Fruit fly (Drosophila melanogaster) whole organism, embryonic: Measurements from ENCODE around the gene CG13258.

ENCODE experiments used
- Abd-B ChIP-seq: fragments of 200-800 bp; sonication (Bioruptor generic); optimal IDR thresholded peaks from 2 replicates; lab custom pipeline; 2018; ENCODE audit warnings: missing biosample characterization, mild to moderate bottlenecking, missing genetic modification characterization, moderate library complexity
- Blimp-1 ChIP-seq: fragments of 200-800 bp; sonication (Bioruptor generic); optimal IDR thresholded peaks from 3 replicates; lab custom pipeline; 2018; ENCODE audit warnings: missing biosample characterization, missing genetic modification characterization, mild to moderate bottlenecking, moderate library complexity, missing genetic modification reagents
- CG10565 ChIP-seq: fragments of 200-800 bp; sonication (Bioruptor generic); optimal IDR thresholded peaks from 3 replicates; lab custom pipeline; 2016; ENCODE audit warnings: missing biosample characterization, mild to moderate bottlenecking, missing genetic modification characterization
- CG11695 ChIP-seq: fragments of 200-800 bp; sonication (Bioruptor generic); IDR thresholded peaks from 3 replicates; pipeline ENCODE4 v1.3.6; 2022; ENCODE audit warnings: missing biosample characterization, missing genetic modification characterization
- CG11696 ChIP-seq: fragments of 200-800 bp; sonication (Bioruptor generic); IDR thresholded peaks from 2 replicates; pipeline ENCODE4 v1.3.6; 2022; ENCODE audit warnings: missing biosample characterization, missing genetic modification characterization
- CG12155 ChIP-seq: fragments of 200-800 bp; sonication (Bioruptor generic); optimal IDR thresholded peaks from 3 replicates; lab custom pipeline; 2016; ENCODE audit warnings: missing biosample characterization, missing genetic modification characterization
- CG12219 ChIP-seq: fragments of 200-800 bp; sonication (Bioruptor generic); optimal IDR thresholded peaks from 3 replicates; lab custom pipeline; 2018; ENCODE audit warnings: missing biosample characterization, mild to moderate bottlenecking, missing genetic modification characterization
- CG12744 ChIP-seq: fragments of 200-800 bp; sonication (Bioruptor generic); optimal IDR thresholded peaks from 2 replicates; lab custom pipeline; 2016; ENCODE audit warnings: missing biosample characterization, missing genetic modification characterization
- CG16813 ChIP-seq: fragments of 200-800 bp; sonication (Bioruptor generic); IDR thresholded peaks from 3 replicates; pipeline ENCODE4 v1.3.6; 2022; ENCODE audit warnings: missing biosample characterization, missing genetic modification characterization; ENCODE audit not compliant: partially characterized antibody
- CG17802 ChIP-seq: fragments of 200-800 bp; sonication (Bioruptor generic); optimal IDR thresholded peaks from 2 replicates; lab custom pipeline; 2018; ENCODE audit warnings: missing biosample characterization, mild to moderate bottlenecking, missing genetic modification characterization, moderate library complexity
- CG18619 ChIP-seq: fragments of 200-800 bp; sonication (Bioruptor generic); optimal IDR thresholded peaks from 3 replicates; lab custom pipeline; 2017; ENCODE audit warnings: missing biosample characterization, mild to moderate bottlenecking, missing genetic modification characterization
- CG3995 ChIP-seq: fragments of 200-800 bp; sonication (Bioruptor generic); optimal IDR thresholded peaks from 3 replicates; lab custom pipeline; 2016; ENCODE audit warnings: missing biosample characterization, missing genetic modification characterization
- CG4854 ChIP-seq: fragments of 200-800 bp; sonication (Bioruptor generic); optimal IDR thresholded peaks from 2 replicates; lab custom pipeline; 2016; ENCODE audit warnings: missing biosample characterization, missing genetic modification characterization, inconsistent platforms
- CG5953 ChIP-seq: fragments of 200-800 bp; sonication (Bioruptor generic); IDR thresholded peaks from 2 replicates; pipeline ENCODE4 v1.3.6; 2022; ENCODE audit warnings: missing biosample characterization, missing genetic modification characterization
- CG6683 ChIP-seq: fragments of 200-800 bp; sonication (Bioruptor generic); optimal IDR thresholded peaks from 2 replicates; lab custom pipeline; 2017; ENCODE audit warnings: missing biosample characterization, mild to moderate bottlenecking, missing genetic modification characterization, missing genetic modification reagents
- CG7987 ChIP-seq: fragments of 200-800 bp; sonication (Bioruptor generic); optimal IDR thresholded peaks from 2 replicates; lab custom pipeline; 2018; ENCODE audit warnings: missing biosample characterization, mild to moderate bottlenecking, missing genetic modification characterization, moderate library complexity
- CG8290 ChIP-seq, 3 experiments: fragments of 200-800 bp; sonication (Bioruptor generic); optimal IDR thresholded peaks; 2 replicates each; lab custom pipeline; 2016 to 2019; ENCODE audit warnings: missing biosample characterization in 3 of 3, missing genetic modification characterization in 3 of 3, mild to moderate bottlenecking in 2 of 3, moderate library complexity in 1 of 3
- E2f2 ChIP-seq: fragments of 200-800 bp; sonication (Bioruptor generic); IDR thresholded peaks from 2 replicates; pipeline ENCODE4 v1.3.6; 2022; ENCODE audit warnings: missing biosample characterization, missing genetic modification characterization
- Hand ChIP-seq: fragments of 200-800 bp; sonication (Bioruptor generic); optimal IDR thresholded peaks from 2 replicates; lab custom pipeline; 2017; ENCODE audit warnings: mild to moderate bottlenecking, missing biosample characterization, missing genetic modification reagents, missing genetic modification characterization
- HmgZ ChIP-seq: fragments of 200-800 bp; sonication (Bioruptor generic); optimal IDR thresholded peaks from 2 replicates; lab custom pipeline; 2018; ENCODE audit warnings: missing biosample characterization, mild to moderate bottlenecking, missing genetic modification characterization
- Hr51 ChIP-seq, 2 experiments: fragments of 200-800 bp; sonication (Bioruptor generic); optimal IDR thresholded peaks; 2 replicates in 1 of 2; 3 replicates in 1 of 2; lab custom pipeline; 2016 to 2018; ENCODE audit warnings: missing biosample characterization in 2 of 2, missing genetic modification characterization in 2 of 2, mild to moderate bottlenecking in 1 of 2, moderate library complexity in 1 of 2
- Kr ChIP-seq: fragments of 200-800 bp; sonication (Bioruptor generic); optimal IDR thresholded peaks from 2 replicates; lab custom pipeline; 2017; ENCODE audit warnings: missing biosample characterization, mild to moderate bottlenecking, missing genetic modification characterization
- Mrtf ChIP-seq: fragments of 200-800 bp; sonication (Bioruptor generic); IDR thresholded peaks from 3 replicates; pipeline ENCODE4 v1.3.6; 2022; ENCODE audit warnings: missing biosample characterization, missing genetic modification characterization
- Nf-YB ChIP-seq: fragments of 200-800 bp; sonication (Bioruptor generic); optimal IDR thresholded peaks from 3 replicates; lab custom pipeline; 2019; ENCODE audit warnings: missing biosample characterization, mild to moderate bottlenecking, missing genetic modification characterization, moderate library complexity
- Vsx1 ChIP-seq: fragments of 200-800 bp; sonication (Bioruptor generic); optimal IDR thresholded peaks from 2 replicates; lab custom pipeline; 2017; ENCODE audit warnings: missing biosample characterization, mild to moderate bottlenecking, missing genetic modification characterization, missing genetic modification reagents
- Xbp1 ChIP-seq: fragments of 200-800 bp; sonication (Bioruptor generic); optimal IDR thresholded peaks from 3 replicates; lab custom pipeline; 2016; ENCODE audit warnings: missing biosample characterization, mild to moderate bottlenecking, missing genetic modification characterization
- al ChIP-seq: fragments of 200-800 bp; sonication (Bioruptor generic); IDR thresholded peaks from 2 replicates; pipeline ENCODE4 v1.3.6; 2022; ENCODE audit warnings: missing biosample characterization, missing genetic modification characterization
- amos ChIP-seq: fragments of 200-800 bp; sonication (Bioruptor generic); IDR thresholded peaks from 2 replicates; pipeline ENCODE4 v1.3.6; 2022; ENCODE audit warnings: missing biosample characterization, missing genetic modification characterization; ENCODE audit not compliant: partially characterized antibody
- corto ChIP-seq: fragments of 200-800 bp; sonication (Bioruptor generic); optimal IDR thresholded peaks from 2 replicates; lab custom pipeline; 2016; ENCODE audit warnings: missing biosample characterization, mild to moderate bottlenecking, missing genetic modification characterization, moderate library complexity
- fd64A ChIP-seq: fragments of 200-800 bp; sonication (Bioruptor generic); optimal IDR thresholded peaks from 3 replicates; lab custom pipeline; 2018; ENCODE audit warnings: missing biosample characterization, mild to moderate bottlenecking, missing genetic modification characterization
- fd96Cb ChIP-seq: fragments of 200-800 bp; sonication (Bioruptor generic); optimal IDR thresholded peaks from 2 replicates; lab custom pipeline; 2018; ENCODE audit warnings: missing biosample characterization, mild to moderate bottlenecking, missing genetic modification characterization, moderate library complexity
- gcm2 ChIP-seq: fragments of 200-800 bp; sonication (Bioruptor generic); optimal IDR thresholded peaks from 2 replicates; lab custom pipeline; 2016; ENCODE audit warnings: missing biosample characterization, missing genetic modification characterization
- grn ChIP-seq: fragments of 200-800 bp; sonication (Bioruptor generic); optimal IDR thresholded peaks from 3 replicates; lab custom pipeline; 2017; ENCODE audit warnings: missing biosample characterization, missing genetic modification characterization
- hb ChIP-seq: fragments of 200-800 bp; sonication (Bioruptor generic); IDR thresholded peaks from 3 replicates; pipeline ENCODE4 v1.3.6; 2022; ENCODE audit warnings: missing biosample characterization, missing genetic modification characterization; ENCODE audit not compliant: partially characterized antibody
- lilli ChIP-seq: fragments of 200-800 bp; sonication (Bioruptor generic); optimal IDR thresholded peaks from 3 replicates; lab custom pipeline; 2016; ENCODE audit warnings: missing biosample characterization, missing genetic modification characterization
- mam ChIP-seq: fragments of 200-800 bp; sonication (Bioruptor generic); optimal IDR thresholded peaks from 3 replicates; lab custom pipeline; 2016; ENCODE audit warnings: missing biosample characterization, missing genetic modification characterization
- nmo ChIP-seq: fragments of 200-800 bp; sonication (Bioruptor generic); optimal IDR thresholded peaks from 2 replicates; lab custom pipeline; 2018; ENCODE audit warnings: missing biosample characterization, mild to moderate bottlenecking, missing genetic modification characterization, moderate library complexity
- nom ChIP-seq: fragments of 200-800 bp; sonication (Bioruptor generic); optimal IDR thresholded peaks from 2 replicates; lab custom pipeline; 2017; ENCODE audit warnings: missing biosample characterization, missing genetic modification characterization, mild to moderate bottlenecking, moderate library complexity, missing genetic modification reagents
- pnt ChIP-seq: fragments of 200-800 bp; sonication (Bioruptor generic); optimal IDR thresholded peaks from 3 replicates; lab custom pipeline; 2016; ENCODE audit warnings: missing biosample characterization, missing genetic modification characterization
- repo ChIP-seq: fragments of 200-800 bp; sonication (Bioruptor generic); optimal IDR thresholded peaks from 2 replicates; lab custom pipeline; 2016; ENCODE audit warnings: missing biosample characterization, missing genetic modification characterization
- seq ChIP-seq: fragments of 200-800 bp; sonication (Bioruptor generic); IDR thresholded peaks from 2 replicates; pipeline ENCODE4 v1.3.6; 2022; ENCODE audit warnings: missing biosample characterization, missing genetic modification characterization
- sqz ChIP-seq: fragments of 200-800 bp; sonication (Bioruptor generic); optimal IDR thresholded peaks from 3 replicates; lab custom pipeline; 2018; ENCODE audit warnings: missing biosample characterization, mild to moderate bottlenecking, missing genetic modification characterization
- sr ChIP-seq: fragments of 200-800 bp; sonication (Bioruptor generic); IDR thresholded peaks from 3 replicates; pipeline ENCODE4 v1.3.6; 2022; ENCODE audit warnings: missing biosample characterization, missing genetic modification characterization
- tio ChIP-seq: fragments of 200-800 bp; sonication (Bioruptor generic); optimal IDR thresholded peaks from 2 replicates; lab custom pipeline; 2017; ENCODE audit warnings: missing biosample characterization, missing genetic modification characterization, inconsistent platforms
- trh ChIP-seq: fragments of 200-800 bp; sonication (Bioruptor generic); optimal IDR thresholded peaks from 2 replicates; lab custom pipeline; 2016; ENCODE audit warnings: missing biosample characterization, missing genetic modification characterization
- twi ChIP-seq: fragments of 200-800 bp; optimal IDR thresholded peaks from 2 replicates; lab custom pipeline; 2019; ENCODE audit warnings: missing biosample characterization, mild to moderate bottlenecking, missing genetic modification characterization, moderate library complexity
- wek ChIP-seq: fragments of 200-800 bp; sonication (Bioruptor generic); optimal IDR thresholded peaks from 3 replicates; lab custom pipeline; 2018; ENCODE audit warnings: missing biosample characterization, mild to moderate bottlenecking, missing genetic modification characterization, moderate library complexity

Gene CG13258

dm6 chr2L:16284306-16285299 lies 8.2 kb downstream of the CG13258 start (continued):
- TF ChIP-seq repo (no peak), CG16813 (GFP tag; lab: Robert Waterston, UW) (no peak), gcm2 (GFP tag; lab: Kevin White, UChicago) (peak; percentile 47), Kr (GFP tag; lab: Kevin White, UChicago) (peak; percentile 96), trh (GFP tag; lab: Kevin White, UChicago) (peak; percentile 36), Abd-B (GFP tag; lab: Kevin White, UChicago) (peak; percentile 23), twi (tag; lab: Kevin White, UChicago) (peak; percentile 4), CG17802 (no peak), CG11695 (GFP tag; lab: Robert Waterston, UW) (no peak), corto (peak; percentile 35), CG3995 (GFP tag; lab: Kevin White, UChicago) (peak; percentile 5), mam (GFP tag; lab: Kevin White, UChicago) (peak; percentile 50), CG12155 (GFP tag; lab: Kevin White, UChicago) (peak; percentile 34), CG5953 (no peak), al (GFP tag; lab: Robert Waterston, UW) (no peak), sqz (GFP tag; lab: Kevin White, UChicago) (peak; percentile 93), Xbp1 (GFP tag; lab: Kevin White, UChicago) (peak; percentile 36), HmgZ (tag; lab: Kevin White, UChicago) (no peak), hb (GFP tag; lab: Robert Waterston, UW) (no peak), CG12219 (peak; percentile 47), Hand (GFP tag; lab: Kevin White, UChicago) (peak; percentile 48), amos (GFP tag; lab: Robert Waterston, UW) (no peak), Blimp-1 (GFP tag; lab: Kevin White, UChicago) (peak; percentile 13), nom (GFP tag; lab: Kevin White, UChicago) (peak; percentile 84), Nf-YB (peak; percentile 18), CG18619 (peak; percentile 23), pnt (GFP tag; lab: Kevin White, UChicago) (no peak), Hr51 (GFP tag; optimal IDR thresholded peaks at IDR 0.05; lab: Kevin White, UChicago) (peak; percentile 10 to 72), nmo (GFP tag; lab: Kevin White, UChicago) (peak; percentile 37), CG4854 (peak; percentile 36), CG6683 (GFP tag; lab: Kevin White, UChicago) (peak; percentile 33), CG11696 (GFP tag; lab: Robert Waterston, UW) (no peak), tio (peak; percentile 26), wek (peak; percentile 69), CG8290 (GFP tag; optimal IDR thresholded peaks at IDR 0.05; lab: Kevin White, UChicago) (no peak), CG8290 (tag; optimal IDR thresholded peaks at IDR 0.05; lab: Kevin White, UChicago) (peak in 1 of 2 experiments; percentile 66), Mrtf (no peak), CG12744 (GFP tag; lab: Kevin White, UChicago) (peak; percentile 13), fd64A (GFP tag; lab: Kevin White, UChicago) (peak; percentile 73), seq (GFP tag; lab: Robert Waterston, UW) (no peak), CG10565 (no peak), grn (GFP tag; lab: Kevin White, UChicago) (no peak), sr (GFP tag; lab: Robert Waterston, UW) (no peak), E2f2 (no peak), lilli (GFP tag; lab: Kevin White, UChicago) (peak; percentile 64), CG7987 (peak; percentile 72), Vsx1 (peak; percentile 40), fd96Cb (tag; lab: Kevin White, UChicago) (peak; percentile 24)
